Fruit fly (Drosophila melanogaster): ENCODE data around the gene CG44227.

CG44227 gene

DNA sequence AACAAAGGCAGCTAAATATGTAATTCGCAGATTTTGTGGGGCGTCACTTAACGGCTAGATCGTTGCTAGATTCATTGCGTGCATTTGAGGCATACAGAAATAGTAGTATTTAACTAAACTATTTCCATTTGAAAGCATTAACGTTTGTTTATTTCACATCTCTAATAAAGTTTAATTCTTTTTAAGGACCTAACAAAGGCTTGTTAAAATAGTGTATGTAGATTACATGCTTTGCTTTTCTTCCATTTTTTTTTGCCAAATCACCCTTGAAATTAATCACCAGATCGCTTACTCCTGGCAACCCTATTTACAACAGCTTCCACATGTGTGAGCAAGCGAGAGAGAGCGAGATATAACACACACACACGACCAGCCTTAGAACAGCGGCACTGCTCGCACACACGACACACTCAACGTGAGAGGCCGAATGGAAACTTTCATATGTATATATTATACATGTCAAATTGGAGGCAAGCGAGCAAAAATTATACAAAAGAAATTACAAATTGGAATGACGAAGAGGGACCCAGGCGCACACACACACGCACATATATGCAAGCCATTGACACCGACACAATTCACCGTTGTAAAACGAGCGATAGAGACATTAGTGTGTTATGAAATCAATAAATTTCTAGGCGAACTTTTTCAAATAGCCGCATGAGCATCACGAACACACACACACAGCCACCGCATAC is 25.6 kb downstream of the CG44227 start (continued):
- TF ChIP-seq cas (GFP tag; IDR thresholded peaks at IDR 0.05): 0 out of 2 replicates have a peak, but pooled peaks have one; percentile 56
- TF ChIP-seq pzg (GFP tag; optimal IDR thresholded peaks at IDR 0.05): peak; percentile 21
- TF ChIP-seq twi (tag; optimal IDR thresholded peaks at IDR 0.05): peak; percentile 73
- peak; percentile 55; the same call in 1 of the 3 replicates for TF ChIP-seq Dbx (GFP tag; IDR thresholded peaks at IDR 0.05)
- no peak for TF ChIP-seq CG11085 (GFP tag; IDR thresholded peaks at IDR 0.05)
- peak; percentile 61 for TF ChIP-seq Hsf (GFP tag; optimal IDR thresholded peaks at IDR 0.05)
- TF ChIP-seq CTCF (GFP tag; optimal IDR thresholded peaks at IDR 0.05): peak; percentile 19
- TF ChIP-seq CG12659 (GFP tag; optimal IDR thresholded peaks at IDR 0.05): peak; percentile 78
- TF ChIP-seq HLHmδ (GFP tag; optimal IDR thresholded peaks at IDR 0.05): no peak
- no peak for TF ChIP-seq run (tag; optimal IDR thresholded peaks at IDR 0.05)
- TF ChIP-seq phol (tag; optimal IDR thresholded peaks at IDR 0.05): peak; percentile 55
- peak; percentile 53; the same call in 1 of the 2 replicates for TF ChIP-seq CG17612 (GFP tag; IDR thresholded peaks at IDR 0.05)
- TF ChIP-seq ci (GFP tag; IDR thresholded peaks at IDR 0.05): peak; percentile 79
- peak; percentile 72 for TF ChIP-seq CG15269 (tag; optimal IDR thresholded peaks at IDR 0.05)
- peak; percentile 45 for TF ChIP-seq CG1603 (tag; optimal IDR thresholded peaks at IDR 0.05)
- TF ChIP-seq CG10979 (tag; optimal IDR thresholded peaks at IDR 0.05): peak; percentile 53
- TF ChIP-seq ewg (GFP tag; optimal IDR thresholded peaks at IDR 0.05): peak; percentile 7
- TF ChIP-seq CG18011 (GFP tag; optimal IDR thresholded peaks at IDR 0.05): no peak
- TF ChIP-seq Hr51 (GFP tag; optimal IDR thresholded peaks at IDR 0.05): peak; percentile 14 to 67
- TF ChIP-seq oc (tag; optimal IDR thresholded peaks at IDR 0.05): peak; percentile 73
- peak; percentile 34 for TF ChIP-seq D19B (GFP tag; optimal IDR thresholded peaks at IDR 0.05)
- TF ChIP-seq MESR4 (GFP tag; optimal IDR thresholded peaks at IDR 0.05): peak; percentile 33
- peak; percentile 20 to 42 for TF ChIP-seq chif (GFP tag; optimal IDR thresholded peaks at IDR 0.05)
- peak; percentile 85 for TF ChIP-seq CG10321 (GFP tag; IDR thresholded peaks at IDR 0.05)
- TF ChIP-seq wor (GFP tag; IDR thresholded peaks at IDR 0.05): no peak
- TF ChIP-seq aop (GFP tag; IDR thresholded peaks at IDR 0.05): no peak
- peak; percentile 56 for TF ChIP-seq Xbp1 (GFP tag; optimal IDR thresholded peaks at IDR 0.05)
- no peak for TF ChIP-seq CG2889 (GFP tag; IDR thresholded peaks at IDR 0.05)
- TF ChIP-seq fu2 (GFP tag; optimal IDR thresholded peaks at IDR 0.05): peak; percentile 29
- peak; percentile 41 for TF ChIP-seq NC2β (GFP tag; optimal IDR thresholded peaks at IDR 0.05)
- TF ChIP-seq Elba2 (GFP tag; optimal IDR thresholded peaks at IDR 0.05): peak; percentile 78
- TF ChIP-seq CG12299 (tag; optimal IDR thresholded peaks at IDR 0.05): peak; percentile 69
- TF ChIP-seq kah (GFP tag; optimal IDR thresholded peaks at IDR 0.05): peak; percentile 41
- TF ChIP-seq CG10267 (tag; optimal IDR thresholded peaks at IDR 0.05): peak; percentile 38
- TF ChIP-seq Abd-B (GFP tag; optimal IDR thresholded peaks at IDR 0.05): peak; percentile 27
- no peak for TF ChIP-seq ara (GFP tag; IDR thresholded peaks at IDR 0.05)
- peak; percentile 69 for TF ChIP-seq CG6689 (GFP tag; IDR thresholded peaks at IDR 0.05)
- TF ChIP-seq slp2 (GFP tag; optimal IDR thresholded peaks at IDR 0.05): no peak
- TF ChIP-seq CG12155 (GFP tag; optimal IDR thresholded peaks at IDR 0.05): peak; percentile 48
- 0 out of 2 replicates have a peak, but pooled peaks have one; percentile 22 for TF ChIP-seq toy (GFP tag; IDR thresholded peaks at IDR 0.05)
- TF ChIP-seq CG30403 (GFP tag; optimal IDR thresholded peaks at IDR 0.05): peak; percentile 65
- peak; percentile 66 for TF ChIP-seq D19A (tag; optimal IDR thresholded peaks at IDR 0.05)
- TF ChIP-seq h (optimal IDR thresholded peaks at IDR 0.05): no peak
- peak; percentile 67 for TF ChIP-seq HmgZ (tag; optimal IDR thresholded peaks at IDR 0.05)
- no peak for TF ChIP-seq CG11247 (GFP tag; IDR thresholded peaks at IDR 0.05)
- no peak for TF ChIP-seq HLH4C (GFP tag; IDR thresholded peaks at IDR 0.05; ENCODE audit: partially characterized antibody)
- TF ChIP-seq CG10565 (GFP tag; optimal IDR thresholded peaks at IDR 0.05): no peak
- peak; percentile 26 for TF ChIP-seq CG1602 (GFP tag; optimal IDR thresholded peaks at IDR 0.05)
- TF ChIP-seq CG2120 (GFP tag; optimal IDR thresholded peaks at IDR 0.05): peak; percentile 74
- peak; percentile 62 for TF ChIP-seq MTF-1 (GFP tag; optimal IDR thresholded peaks at IDR 0.05; ENCODE audit: borderline replicate concordance)
